Worm (Caenorhabditis elegans) whole organism, L3 larva: ENCODE measurements around the gene bath-39.

Source experiments
- ceh-28 ChIP-seq: fragments of 150-350 bp; optimal IDR thresholded peaks from 2 replicates; lab custom pipeline; 2014; ENCODE audit warnings: missing biosample characterization, missing genetic modification reagents, missing genetic modification characterization
- nhr-237 ChIP-seq: fragments of 150-350 bp; optimal IDR thresholded peaks from 2 replicates; lab custom pipeline; 2014; ENCODE audit warnings: missing biosample characterization, missing genetic modification characterization

DNA sequence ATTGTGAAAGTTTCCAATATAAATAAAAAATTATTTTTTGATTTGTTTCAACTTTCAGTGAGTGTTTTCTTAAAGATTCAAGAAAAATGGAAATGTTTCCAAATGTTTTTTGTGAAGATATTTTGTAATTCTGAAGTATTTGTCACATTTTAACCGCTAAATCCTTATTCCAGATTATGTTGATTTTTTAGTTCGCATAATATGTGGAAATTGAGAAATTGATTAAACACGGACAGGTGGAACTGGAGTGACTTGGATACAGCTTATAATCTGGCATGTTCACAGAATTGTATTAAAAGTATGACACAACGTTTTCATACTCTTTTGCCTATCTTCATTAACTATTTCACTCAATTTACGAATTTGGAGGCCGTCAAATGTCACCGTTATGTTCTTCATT, 3.8 kb upstream of the bath-39 start, which contains the start of gene lurp-3:
- TF ChIP-seq nhr-237: no peak
- no peak for TF ChIP-seq ceh-28 (tag; lab: Kevin White, UChicago)
